Fruit fly (Drosophila melanogaster): ENCODE data around the gene kay.
A peak's percentile ranks its signal among the peaks of the same experiment; 100 is the strongest.

The kay gene

DNA sequence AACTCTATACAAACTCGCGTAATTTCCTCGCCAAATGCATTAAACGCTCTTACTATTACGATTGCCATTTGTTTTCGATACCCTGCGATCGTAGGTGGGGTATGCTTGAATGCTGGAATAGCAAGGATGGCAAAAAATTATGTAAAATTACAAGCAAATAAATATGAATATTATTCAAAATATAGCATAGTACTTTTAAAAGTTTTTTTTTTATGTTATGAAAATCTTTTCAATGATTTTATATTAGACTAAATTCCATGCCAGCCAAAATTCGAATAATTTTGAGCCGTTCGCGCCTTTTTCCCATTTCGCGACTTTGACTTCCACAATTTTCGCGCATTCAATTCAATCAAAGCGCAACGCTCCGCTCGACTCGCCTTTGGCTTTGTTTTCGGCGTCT lies 9.6 kb upstream of the kay start:
- TF ChIP-seq tj (GFP tag; optimal IDR thresholded peaks at IDR 0.05): no peak
- peak; percentile 9 for TF ChIP-seq Clk (GFP tag; optimal IDR thresholded peaks at IDR 0.05)
- TF ChIP-seq CG12768 (GFP tag; optimal IDR thresholded peaks at IDR 0.05): peak; percentile 73
- peak; percentile 73 for TF ChIP-seq CG33017 (tag; optimal IDR thresholded peaks at IDR 0.05)
- no peak for TF ChIP-seq CG7045 (GFP tag; optimal IDR thresholded peaks at IDR 0.05)
- TF ChIP-seq CG11617 (GFP tag; optimal IDR thresholded peaks at IDR 0.05): peak; percentile 44
- TF ChIP-seq CG5204 (GFP tag; optimal IDR thresholded peaks at IDR 0.05): no peak
- TF ChIP-seq bab1 (GFP tag; optimal IDR thresholded peaks at IDR 0.05): no peak
- TF ChIP-seq CG7101 (tag; optimal IDR thresholded peaks at IDR 0.05): peak; percentile 6

DNA sequence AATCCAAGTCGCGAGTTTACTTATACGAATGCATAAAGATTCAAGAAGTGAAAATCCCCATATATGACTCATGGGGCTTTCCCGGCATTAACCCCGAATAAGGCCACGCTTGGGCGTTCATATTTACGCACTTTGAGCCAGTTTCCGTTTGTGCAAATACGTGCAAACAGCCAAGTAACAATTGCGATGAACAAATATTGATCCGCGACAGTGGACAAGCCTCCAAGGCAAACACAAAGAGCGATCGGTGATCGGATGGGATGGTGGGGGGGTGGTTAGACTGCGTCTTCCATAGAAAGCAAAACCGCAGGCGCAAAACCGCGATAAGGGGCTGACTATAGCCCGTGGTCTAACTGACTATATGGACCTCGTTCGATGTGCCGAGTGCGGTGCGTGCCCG lies 8.6 kb upstream of the kay start:
- no peak for TF ChIP-seq pad (GFP tag; optimal IDR thresholded peaks at IDR 0.05)
- TF ChIP-seq CG11617 (GFP tag; optimal IDR thresholded peaks at IDR 0.05): no peak
- no peak for TF ChIP-seq Hr96 (GFP tag; optimal IDR thresholded peaks at IDR 0.05)
- TF ChIP-seq CG14711 (tag; optimal IDR thresholded peaks at IDR 0.05): no peak
- TF ChIP-seq bab1 (GFP tag; optimal IDR thresholded peaks at IDR 0.05): no peak
- no peak for TF ChIP-seq Mnt (GFP tag; optimal IDR thresholded peaks at IDR 0.05)
- no peak for TF ChIP-seq CG7045 (GFP tag; optimal IDR thresholded peaks at IDR 0.05)
- no peak for TF ChIP-seq CG1620 (GFP tag; optimal IDR thresholded peaks at IDR 0.05)
- TF ChIP-seq cnc (optimal IDR thresholded peaks at IDR 0.05): no peak
- TF ChIP-seq Clk (GFP tag; optimal IDR thresholded peaks at IDR 0.05): no peak
- TF ChIP-seq toe (GFP tag; optimal IDR thresholded peaks at IDR 0.05): no peak
- TF ChIP-seq Crg-1 (GFP tag; optimal IDR thresholded peaks at IDR 0.05): no peak
- TF ChIP-seq CG12768 (GFP tag; optimal IDR thresholded peaks at IDR 0.05): no peak
- TF ChIP-seq CG5204 (GFP tag; optimal IDR thresholded peaks at IDR 0.05): no peak
- no peak for TF ChIP-seq CG33017 (tag; optimal IDR thresholded peaks at IDR 0.05)
- TF ChIP-seq kay (GFP tag; ENCODE audit: borderline replicate concordance): no peak
- no peak for TF ChIP-seq ovo (GFP tag; optimal IDR thresholded peaks at IDR 0.05)
- TF ChIP-seq tj (GFP tag; optimal IDR thresholded peaks at IDR 0.05): no peak
- TF ChIP-seq CG7101 (tag; optimal IDR thresholded peaks at IDR 0.05): no peak

- TF ChIP-seq toe (GFP tag; optimal IDR thresholded peaks at IDR 0.05) (no peak), ovo (GFP tag; optimal IDR thresholded peaks at IDR 0.05) (no peak), CG5204 (GFP tag; optimal IDR thresholded peaks at IDR 0.05) (no peak), cnc (optimal IDR thresholded peaks at IDR 0.05) (no peak), bab1 (GFP tag; optimal IDR thresholded peaks at IDR 0.05) (no peak), kay (GFP tag; ENCODE audit: borderline replicate concordance) (no peak), CG7101 (tag; optimal IDR thresholded peaks at IDR 0.05) (no peak), CG1620 (GFP tag; optimal IDR thresholded peaks at IDR 0.05) (no peak)
These were observed 8.1 kb upstream of the kay start for dm6 chr3R:29757681-29758080.

DNA sequence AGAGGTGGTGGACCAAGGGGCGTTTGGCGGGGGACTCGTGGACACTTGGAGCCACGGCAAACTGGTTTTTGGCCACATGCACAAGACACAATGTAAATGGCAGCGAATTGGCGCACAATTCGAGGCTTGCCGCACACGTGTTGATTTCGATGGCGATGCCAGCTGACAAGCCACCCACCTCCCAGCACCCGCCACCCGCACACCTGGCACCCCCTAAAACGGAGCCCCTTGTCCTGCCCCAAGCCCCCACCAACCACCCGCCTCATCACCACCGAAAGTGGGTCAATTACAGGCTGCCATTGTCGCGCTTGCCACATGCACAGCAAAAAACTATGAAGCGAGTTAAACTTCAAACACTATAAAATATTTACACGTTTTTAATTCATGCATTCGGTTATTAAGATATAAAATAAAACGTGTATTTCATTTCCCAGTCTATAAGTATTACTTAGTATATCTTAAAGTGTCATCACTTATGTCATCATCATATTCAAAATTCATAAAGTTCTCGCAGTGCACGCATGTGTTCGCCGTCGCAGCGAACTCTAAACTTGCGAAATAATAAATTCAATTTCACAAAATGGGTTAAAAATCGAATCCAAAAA lies 7.6 kb upstream of the kay start:
- TF ChIP-seq CG33017 (tag; optimal IDR thresholded peaks at IDR 0.05) (no peak), CG1620 (GFP tag; optimal IDR thresholded peaks at IDR 0.05) (no peak), Mnt (GFP tag; optimal IDR thresholded peaks at IDR 0.05) (no peak), CG11617 (GFP tag; optimal IDR thresholded peaks at IDR 0.05) (no peak), cic (GFP tag; optimal IDR thresholded peaks at IDR 0.05) (no peak), bab1 (GFP tag; optimal IDR thresholded peaks at IDR 0.05) (no peak), CG5204 (GFP tag; optimal IDR thresholded peaks at IDR 0.05) (no peak), toe (GFP tag; optimal IDR thresholded peaks at IDR 0.05) (no peak), cnc (optimal IDR thresholded peaks at IDR 0.05) (no peak), CG7101 (tag; optimal IDR thresholded peaks at IDR 0.05) (no peak), CG7045 (GFP tag; optimal IDR thresholded peaks at IDR 0.05) (no peak), tj (GFP tag; optimal IDR thresholded peaks at IDR 0.05) (no peak), kay (GFP tag; ENCODE audit: borderline replicate concordance) (no peak)

dm6 chr3R:29758734-29759131 lies 7.1 kb upstream of the kay start:
- TF ChIP-seq pad (GFP tag; optimal IDR thresholded peaks at IDR 0.05) (no peak), bab1 (GFP tag; optimal IDR thresholded peaks at IDR 0.05) (no peak), toe (GFP tag; optimal IDR thresholded peaks at IDR 0.05) (no peak), CG7101 (tag; optimal IDR thresholded peaks at IDR 0.05) (no peak), CG11617 (GFP tag; optimal IDR thresholded peaks at IDR 0.05) (no peak), Clk (GFP tag; optimal IDR thresholded peaks at IDR 0.05) (no peak), cic (GFP tag; optimal IDR thresholded peaks at IDR 0.05) (no peak), Crg-1 (GFP tag; optimal IDR thresholded peaks at IDR 0.05) (no peak), CG12768 (GFP tag; optimal IDR thresholded peaks at IDR 0.05) (no peak), kay (GFP tag; ENCODE audit: borderline replicate concordance) (no peak), Mnt (GFP tag; optimal IDR thresholded peaks at IDR 0.05) (no peak), CG5204 (GFP tag; optimal IDR thresholded peaks at IDR 0.05) (no peak), tj (GFP tag; optimal IDR thresholded peaks at IDR 0.05) (no peak), CG14711 (tag; optimal IDR thresholded peaks at IDR 0.05) (no peak), CG33017 (tag; optimal IDR thresholded peaks at IDR 0.05) (no peak), CG7045 (GFP tag; optimal IDR thresholded peaks at IDR 0.05) (no peak)

dm6 chr3R:29760042-29760441 lies 5.8 kb upstream of the kay start:
- TF ChIP-seq tj (GFP tag; optimal IDR thresholded peaks at IDR 0.05) (no peak), cnc (optimal IDR thresholded peaks at IDR 0.05) (no peak), CG33017 (tag; optimal IDR thresholded peaks at IDR 0.05) (no peak), CG11617 (GFP tag; optimal IDR thresholded peaks at IDR 0.05) (no peak), CG12768 (GFP tag; optimal IDR thresholded peaks at IDR 0.05) (no peak), cic (GFP tag; optimal IDR thresholded peaks at IDR 0.05) (no peak), Clk (GFP tag; optimal IDR thresholded peaks at IDR 0.05) (no peak), CG7045 (GFP tag; optimal IDR thresholded peaks at IDR 0.05) (no peak), pad (GFP tag; optimal IDR thresholded peaks at IDR 0.05) (no peak), CG5204 (GFP tag; optimal IDR thresholded peaks at IDR 0.05) (no peak), CG7101 (tag; optimal IDR thresholded peaks at IDR 0.05) (no peak), kay (GFP tag; ENCODE audit: borderline replicate concordance) (no peak), CG1620 (GFP tag; optimal IDR thresholded peaks at IDR 0.05) (no peak), Hr96 (GFP tag; optimal IDR thresholded peaks at IDR 0.05) (no peak), toe (GFP tag; optimal IDR thresholded peaks at IDR 0.05) (no peak), bab1 (GFP tag; optimal IDR thresholded peaks at IDR 0.05) (no peak), ovo (GFP tag; optimal IDR thresholded peaks at IDR 0.05) (no peak), Mnt (GFP tag; optimal IDR thresholded peaks at IDR 0.05) (no peak)

Data from whole organism, adult.